Worm (Caenorhabditis elegans) whole organism, late embryonic: ENCODE results near the gene col-77.
A peak's percentile ranks its signal among the peaks of the same experiment; 100 is the strongest.

Experiments
- C08G9.2 ChIP-seq: sonication (generic microtip); optimal IDR thresholded peaks from 2 replicates; lab custom pipeline; 2016; ENCODE audit warnings: mild to moderate bottlenecking, missing genetic modification characterization, moderate library complexity, missing compliant biosample characterization
- C38D4.7 ChIP-seq: fragments of 200-800 bp; sonication (Bioruptor generic); optimal IDR thresholded peaks from 2 replicates; lab custom pipeline; 2018; ENCODE audit warnings: mild to moderate bottlenecking, missing genetic modification characterization, moderate library complexity, missing compliant biosample characterization
- K02D7.2 ChIP-seq: sonication (generic microtip); optimal IDR thresholded peaks from 2 replicates; lab custom pipeline; 2017; ENCODE audit warnings: mild to moderate bottlenecking, missing genetic modification characterization, missing compliant biosample characterization
- T23F11.4 ChIP-seq: fragments of 200-800 bp; sonication (Bioruptor generic); optimal IDR thresholded peaks from 2 replicates; lab custom pipeline; 2018; ENCODE audit warnings: mild to moderate bottlenecking, missing genetic modification characterization, missing compliant biosample characterization
- Y22D7AL.16 ChIP-seq: sonication (generic microtip); optimal IDR thresholded peaks from 2 replicates; lab custom pipeline; 2016; ENCODE audit warnings: missing genetic modification characterization, missing compliant biosample characterization
- ahr-1 ChIP-seq: sonication (generic microtip); optimal IDR thresholded peaks from 2 replicates; lab custom pipeline; 2016; ENCODE audit warnings: missing genetic modification characterization, missing compliant biosample characterization
- ama-1 ChIP-seq: fragments of 150-350 bp; optimal IDR thresholded peaks from 2 replicates; lab custom pipeline; 2014
- ceh-14 ChIP-seq: sonication (generic microtip); optimal IDR thresholded peaks from 2 replicates; lab custom pipeline; 2016; ENCODE audit warnings: missing genotype, missing genetic modification characterization, missing compliant biosample characterization
- ceh-18 ChIP-seq: sonication (generic microtip); optimal IDR thresholded peaks from 2 replicates; lab custom pipeline; 2016; ENCODE audit warnings: missing genetic modification characterization, missing compliant biosample characterization
- ceh-24 ChIP-seq: sonication (generic microtip); optimal IDR thresholded peaks from 2 replicates; lab custom pipeline; 2016; ENCODE audit warnings: mild to moderate bottlenecking, missing genetic modification characterization, missing compliant biosample characterization
- ceh-30 ChIP-seq: fragments of 150-350 bp; optimal IDR thresholded peaks from 2 replicates; lab custom pipeline; 2014; ENCODE audit warnings: missing biosample characterization, missing genetic modification characterization
- ceh-34 ChIP-seq: sonication (generic microtip); optimal IDR thresholded peaks from 2 replicates; lab custom pipeline; 2016; ENCODE audit warnings: mild to moderate bottlenecking, missing genetic modification characterization, missing compliant biosample characterization
- ceh-45 ChIP-seq: fragments of 200-800 bp; sonication (Bioruptor generic); IDR thresholded peaks from 2 replicates; pipeline ENCODE4 v1.3.6; 2022; ENCODE audit warnings: missing genetic modification reagents, missing genetic modification characterization, missing compliant biosample characterization
- ceh-6 ChIP-seq: fragments of 200-800 bp; sonication (Bioruptor generic); optimal IDR thresholded peaks from 2 replicates; lab custom pipeline; 2018; ENCODE audit warnings: mild to moderate bottlenecking, missing genetic modification characterization, missing compliant biosample characterization
- ceh-9 ChIP-seq: sonication (generic microtip); optimal IDR thresholded peaks from 2 replicates; lab custom pipeline; 2016; ENCODE audit warnings: mild to moderate bottlenecking, missing genetic modification characterization, inconsistent platforms, missing compliant biosample characterization
- dmd-4 ChIP-seq: sonication (generic microtip); optimal IDR thresholded peaks from 2 replicates; lab custom pipeline; 2016; ENCODE audit warnings: borderline replicate concordance, missing genetic modification characterization, missing compliant biosample characterization
- elt-4 ChIP-seq: sonication (generic microtip); optimal IDR thresholded peaks from 2 replicates; lab custom pipeline; 2016; ENCODE audit warnings: missing genetic modification characterization, missing compliant biosample characterization
- ets-4 ChIP-seq: sonication (generic microtip); optimal IDR thresholded peaks from 2 replicates; lab custom pipeline; 2016; ENCODE audit warnings: missing genetic modification characterization, missing compliant biosample characterization
- eyg-1 ChIP-seq: sonication (generic microtip); optimal IDR thresholded peaks from 2 replicates; lab custom pipeline; 2016; ENCODE audit warnings: missing genotype, missing genetic modification characterization, missing compliant biosample characterization
- fax-1 ChIP-seq: sonication (generic microtip); optimal IDR thresholded peaks from 2 replicates; lab custom pipeline; 2016; ENCODE audit warnings: missing genotype, missing genetic modification characterization, missing compliant biosample characterization
- fkh-6 ChIP-seq: sonication (generic microtip); optimal IDR thresholded peaks from 2 replicates; lab custom pipeline; 2016; ENCODE audit warnings: missing genetic modification characterization, missing compliant biosample characterization
- hlh-13 ChIP-seq: fragments of 200-800 bp; sonication (Bioruptor generic); optimal IDR thresholded peaks from 2 replicates; lab custom pipeline; 2018; ENCODE audit warnings: mild to moderate bottlenecking, missing genetic modification characterization, missing compliant biosample characterization
- hlh-15 ChIP-seq: sonication (generic microtip); optimal IDR thresholded peaks from 2 replicates; lab custom pipeline; 2016; ENCODE audit warnings: missing genetic modification characterization, missing compliant biosample characterization
- hlh-30 ChIP-seq: sonication (generic microtip); optimal IDR thresholded peaks from 2 replicates; lab custom pipeline; 2017; ENCODE audit warnings: antibody characterized with exemption, missing genetic modification characterization, missing compliant biosample characterization; ENCODE audit not compliant: insufficient read depth
- hlh-8 ChIP-seq: sonication (generic microtip); optimal IDR thresholded peaks from 2 replicates; lab custom pipeline; 2016; ENCODE audit warnings: missing genotype, missing genetic modification characterization, missing compliant biosample characterization
- lim-6 ChIP-seq: sonication (generic microtip); optimal IDR thresholded peaks from 2 replicates; lab custom pipeline; 2016; ENCODE audit warnings: missing genetic modification characterization, missing compliant biosample characterization
- nfya-1 ChIP-seq: sonication (generic microtip); optimal IDR thresholded peaks from 2 replicates; lab custom pipeline; 2017; ENCODE audit warnings: missing genetic modification characterization, mild to moderate bottlenecking, missing compliant biosample characterization, antibody characterized with exemption, moderate library complexity
- nhr-11 ChIP-seq: fragments of 150-350 bp; optimal IDR thresholded peaks from 2 replicates; lab custom pipeline; 2014; ENCODE audit warnings: missing biosample characterization, missing genetic modification characterization
- nhr-232 ChIP-seq: sonication (generic microtip); optimal IDR thresholded peaks from 2 replicates; lab custom pipeline; 2016; ENCODE audit warnings: missing genetic modification characterization, missing compliant biosample characterization
- npax-4 ChIP-seq: sonication (generic microtip); optimal IDR thresholded peaks from 2 replicates; lab custom pipeline; 2016; ENCODE audit warnings: missing genetic modification characterization, missing compliant biosample characterization
- pag-3 ChIP-seq: sonication (generic microtip); optimal IDR thresholded peaks from 2 replicates; lab custom pipeline; 2016; ENCODE audit warnings: missing compliant biosample characterization, missing genetic modification characterization, borderline replicate concordance
- pat-9 ChIP-seq: fragments of 200-800 bp; sonication (Bioruptor generic); optimal IDR thresholded peaks from 2 replicates; lab custom pipeline; 2018; ENCODE audit warnings: mild to moderate bottlenecking, missing genetic modification characterization, moderate library complexity, missing compliant biosample characterization
- pax-1 ChIP-seq: fragments of 150-350 bp; optimal IDR thresholded peaks from 2 replicates; lab custom pipeline; 2014; ENCODE audit warnings: missing biosample characterization, missing genetic modification characterization
- ref-2 ChIP-seq: sonication (generic microtip); optimal IDR thresholded peaks from 2 replicates; lab custom pipeline; 2016; ENCODE audit warnings: missing genetic modification characterization, missing compliant biosample characterization
- sox-2 ChIP-seq: fragments of 200-800 bp; sonication (Bioruptor generic); IDR thresholded peaks from 2 replicates; pipeline ENCODE4 v1.3.6; 2022; ENCODE audit warnings: missing genetic modification reagents, missing genetic modification characterization, missing compliant biosample characterization
- sox-4 ChIP-seq: sonication (generic microtip); optimal IDR thresholded peaks from 2 replicates; lab custom pipeline; 2017; ENCODE audit warnings: mild to moderate bottlenecking, missing genetic modification characterization, inconsistent platforms, missing compliant biosample characterization
- syd-9 ChIP-seq: sonication (generic microtip); optimal IDR thresholded peaks from 2 replicates; lab custom pipeline; 2016; ENCODE audit warnings: mild to moderate bottlenecking, missing genetic modification characterization, moderate library complexity, missing compliant biosample characterization
- unc-3 ChIP-seq, 2 experiments: fragments of 200-800 bp in 1 of 2; sonication (Bioruptor generic) in 1 of 2; sonication (generic microtip) in 1 of 2; conservative IDR thresholded peaks in 1 of 2; optimal IDR thresholded peaks in 1 of 2; 2 replicates each; pipeline versions ENCODE4 v1.3.6 to Lab custom; 2016 to 2022; ENCODE audit warnings: missing compliant biosample characterization in 2 of 2, missing genetic modification characterization in 2 of 2, missing genetic modification reagents in 1 of 2
- unc-42 ChIP-seq: sonication (generic microtip); optimal IDR thresholded peaks from 2 replicates; lab custom pipeline; 2016; ENCODE audit warnings: missing genotype, missing genetic modification characterization, missing compliant biosample characterization
- zip-5 ChIP-seq: sonication (generic microtip); optimal IDR thresholded peaks from 2 replicates; lab custom pipeline; 2016; ENCODE audit warnings: missing genetic modification characterization, missing compliant biosample characterization
- ztf-16 ChIP-seq: sonication (generic microtip); optimal IDR thresholded peaks from 2 replicates; lab custom pipeline; 2017; ENCODE audit warnings: missing genetic modification characterization, missing compliant biosample characterization

Gene col-77

DNA sequence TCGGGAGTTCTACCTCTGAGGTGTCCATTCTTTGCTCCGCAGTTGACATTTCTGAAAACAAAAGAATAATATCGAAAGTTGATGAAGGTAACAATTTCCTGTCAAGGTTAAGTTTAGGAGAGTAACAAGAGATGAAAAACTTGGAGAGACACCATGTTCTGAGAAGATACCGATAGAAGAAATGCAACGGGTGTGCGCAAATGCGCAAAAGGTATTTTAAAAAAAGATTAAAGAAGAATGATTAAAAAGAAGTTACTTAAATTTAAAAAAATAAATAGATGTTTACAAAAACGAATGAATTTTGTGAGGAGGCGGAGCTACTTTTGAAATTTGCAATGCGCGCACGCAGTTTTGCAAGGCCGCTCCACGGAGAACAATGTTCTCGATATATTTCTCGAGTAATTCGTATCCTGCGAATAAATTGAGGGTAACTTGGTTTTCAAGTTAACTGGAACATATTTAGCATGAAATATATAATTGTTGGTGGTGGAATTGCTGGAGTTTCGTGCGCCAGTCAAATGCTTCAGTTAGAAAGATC is 34.1 kb downstream of the col-77 start, which contains the start of the genes ran-3 and C26D10.3 (continued):
- TF ChIP-seq pag-3 = no peak
- no peak for TF ChIP-seq ceh-45 (GFP tag; lab: Robert Waterston, UW)
- peak; percentile 44 for TF ChIP-seq hlh-8 (tag; lab: Kevin White, UChicago)
- TF ChIP-seq ceh-6 (GFP tag; lab: Kevin White, UChicago) = no peak
- no peak for TF ChIP-seq sox-4 (tag; lab: Kevin White, UChicago)
- TF ChIP-seq fax-1 (tag; lab: Kevin White, UChicago) = peak; percentile 26
- TF ChIP-seq elt-4 = no peak
- no peak for TF ChIP-seq unc-3 (GFP tag; conservative IDR thresholded peaks at IDR 0.05; lab: Robert Waterston, UW)
- no peak for TF ChIP-seq unc-3 (tag; optimal IDR thresholded peaks at IDR 0.05; lab: Kevin White, UChicago)
- TF ChIP-seq sox-2 (GFP tag; lab: Robert Waterston, UW) = 0 out of 2 replicates have a peak, but pooled peaks have one; percentile 13
- TF ChIP-seq npax-4 (tag; lab: Kevin White, UChicago) = no peak
- peak; percentile 53 for TF ChIP-seq ceh-14 (tag; lab: Kevin White, UChicago)
- TF ChIP-seq ztf-16 = no peak
- TF ChIP-seq fkh-6 = peak; percentile 59
- no peak for TF ChIP-seq nhr-11 (tag; lab: Kevin White, UChicago)
- TF ChIP-seq pax-1 (tag; lab: Kevin White, UChicago) = peak; percentile 47
- peak; percentile 40 for TF ChIP-seq zip-5 (tag; lab: Kevin White, UChicago)
- TF ChIP-seq ceh-24 (tag; lab: Kevin White, UChicago) = no peak
- TF ChIP-seq ceh-9 (tag; lab: Kevin White, UChicago) = no peak
- TF ChIP-seq unc-42 (tag; lab: Kevin White, UChicago) = peak; percentile 18
- no peak for TF ChIP-seq hlh-13
- peak; percentile 75 for TF ChIP-seq nfya-1
- TF ChIP-seq C08G9.2 (tag; lab: Kevin White, UChicago) = peak; percentile 24
- no peak for TF ChIP-seq nhr-232 (tag; lab: Kevin White, UChicago)
- TF ChIP-seq lim-6 (tag; lab: Kevin White, UChicago) = no peak
- no peak for TF ChIP-seq ceh-18
- TF ChIP-seq ceh-34 (tag; lab: Kevin White, UChicago) = peak; percentile 10
- no peak for TF ChIP-seq ceh-30
- TF ChIP-seq pat-9 (tag; lab: Kevin White, UChicago) = peak; percentile 10
- TF ChIP-seq dmd-4 = no peak
- TF ChIP-seq Y22D7AL.16 (tag; lab: Kevin White, UChicago) = no peak
- TF ChIP-seq ama-1 (lab: Kevin White, UChicago) = no peak
- TF ChIP-seq ref-2 (tag; lab: Kevin White, UChicago) = no peak
- TF ChIP-seq C38D4.7 (GFP tag; lab: Kevin White, UChicago) = no peak
- TF ChIP-seq syd-9 (tag; lab: Kevin White, UChicago) = peak; percentile 9
- TF ChIP-seq eyg-1 = peak; percentile 35
- TF ChIP-seq T23F11.4 = peak; percentile 18
- no peak for TF ChIP-seq hlh-30 (tag; lab: Kevin White, UChicago)
- no peak for TF ChIP-seq K02D7.2 (tag; lab: Kevin White, UChicago)
- no peak for TF ChIP-seq hlh-15 (tag; lab: Kevin White, UChicago)

DNA sequence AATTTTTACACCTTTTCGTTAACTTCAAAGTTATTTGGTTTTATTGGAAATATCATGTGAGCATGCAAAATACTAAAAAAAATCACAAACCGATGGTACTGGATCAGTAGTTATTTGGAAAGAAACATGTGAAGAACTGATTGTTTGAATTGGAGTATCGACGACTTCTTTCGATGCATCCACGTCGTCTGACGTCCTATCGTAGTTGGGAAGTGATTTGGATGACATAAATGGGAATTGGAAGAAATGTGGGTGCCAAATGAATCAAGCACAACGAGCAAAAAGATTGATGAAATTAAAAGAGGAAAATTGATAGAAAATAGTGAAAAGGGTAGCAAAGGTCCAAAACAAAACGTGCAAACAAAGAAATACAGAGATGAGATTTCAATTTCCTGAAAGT is 37.9 kb downstream of the col-77 start, which contains the start of gene shw-1:
Gene shw-1, minus strand, starts transcription at position 228 of the 400 bp plus-strand sequence.
- TF ChIP-seq ahr-1 (tag; lab: Kevin White, UChicago) = no peak
- TF ChIP-seq hlh-13 = no peak
- no peak for TF ChIP-seq ets-4 (tag; lab: Kevin White, UChicago)
- no peak for TF ChIP-seq ztf-16
